Worm (Caenorhabditis elegans) whole organism, young adult: ENCODE data around the gene lec-7.

Experiments used
- B0261.1 ChIP-seq: sonication (generic microtip); optimal IDR thresholded peaks from 2 replicates; lab custom pipeline; 2016; ENCODE audit warnings: mild to moderate bottlenecking, missing genetic modification characterization, moderate library complexity, missing compliant biosample characterization
- D2030.7 ChIP-seq: fragments of 200-800 bp; sonication (Bioruptor generic); IDR thresholded peaks from 2 replicates; pipeline ENCODE4 v1.3.6; 2022; ENCODE audit warnings: missing genetic modification reagents, missing genetic modification characterization, missing compliant biosample characterization
- F23B12.7 ChIP-seq: sonication (generic microtip); optimal IDR thresholded peaks from 2 replicates; lab custom pipeline; 2017; ENCODE audit warnings: missing genetic modification characterization, mild to moderate bottlenecking, missing compliant biosample characterization, antibody characterized with exemption, moderate library complexity; ENCODE audit not compliant: insufficient read depth
- F55B11.4 ChIP-seq: sonication (generic microtip); optimal IDR thresholded peaks from 2 replicates; lab custom pipeline; 2016; ENCODE audit warnings: missing compliant biosample characterization, missing genetic modification characterization, borderline replicate concordance; ENCODE audit not compliant: insufficient read depth
- K12H6.12 ChIP-seq: fragments of 200-800 bp; sonication (Bioruptor generic); optimal IDR thresholded peaks from 2 replicates; lab custom pipeline; 2018; ENCODE audit warnings: mild to moderate bottlenecking, missing genetic modification characterization, missing compliant biosample characterization
- T07F8.4 ChIP-seq: sonication (generic microtip); optimal IDR thresholded peaks from 2 replicates; lab custom pipeline; 2016; ENCODE audit warnings: mild to moderate bottlenecking, missing genetic modification characterization, moderate library complexity, missing compliant biosample characterization
- atf-7 ChIP-seq: sonication (generic microtip); optimal IDR thresholded peaks from 2 replicates; lab custom pipeline; 2017; ENCODE audit warnings: mild to moderate bottlenecking, missing genetic modification characterization, missing compliant biosample characterization
- attf-5 ChIP-seq: fragments of 200-800 bp; sonication (Bioruptor generic); optimal IDR thresholded peaks from 2 replicates; lab custom pipeline; 2018; ENCODE audit warnings: mild to moderate bottlenecking, missing genetic modification characterization, missing compliant biosample characterization
- bed-1 ChIP-seq: fragments of 200-800 bp; sonication (Bioruptor generic); IDR thresholded peaks from 2 replicates; pipeline ENCODE4 v1.3.6; 2022; ENCODE audit warnings: missing genetic modification reagents, missing genetic modification characterization, missing compliant biosample characterization
- cebp-1 ChIP-seq, 2 experiments: fragments of 200-800 bp in 1 of 2; sonication (Bioruptor generic) in 1 of 2; sonication (generic microtip) in 1 of 2; IDR thresholded peaks in 1 of 2; optimal IDR thresholded peaks in 1 of 2; 2 replicates each; pipeline versions ENCODE4 v1.3.6 to Lab custom; 2017 to 2022; ENCODE audit warnings: missing compliant biosample characterization in 2 of 2, missing genetic modification characterization in 2 of 2, mild to moderate bottlenecking in 1 of 2, missing genetic modification reagents in 1 of 2, moderate library complexity in 1 of 2
- cebp-2 ChIP-seq: fragments of 200-800 bp; sonication (Bioruptor generic); IDR thresholded peaks from 2 replicates; pipeline ENCODE4 v1.3.6; 2022; ENCODE audit warnings: missing genetic modification characterization, missing compliant biosample characterization
- ceh-100 ChIP-seq: fragments of 200-800 bp; sonication (Bioruptor generic); IDR thresholded peaks from 2 replicates; pipeline ENCODE4 v1.3.6; 2022; ENCODE audit warnings: missing genetic modification reagents, missing genetic modification characterization, missing compliant biosample characterization
- ceh-27 ChIP-seq: fragments of 200-800 bp; sonication (Bioruptor generic); optimal IDR thresholded peaks from 2 replicates; lab custom pipeline; 2018; ENCODE audit warnings: mild to moderate bottlenecking, missing genetic modification characterization, moderate library complexity, missing compliant biosample characterization
- ceh-40 ChIP-seq: fragments of 200-800 bp; sonication (Bioruptor generic); IDR thresholded peaks from 2 replicates; pipeline ENCODE4 v1.3.6; 2022; ENCODE audit warnings: missing genetic modification characterization, missing compliant biosample characterization
- die-1 ChIP-seq: sonication (generic microtip); optimal IDR thresholded peaks from 2 replicates; lab custom pipeline; 2016; ENCODE audit warnings: missing genotype, mild to moderate bottlenecking, missing genetic modification characterization, missing compliant biosample characterization
- dox-1 ChIP-seq: fragments of 200-800 bp; sonication (Bioruptor generic); IDR thresholded peaks from 2 replicates; pipeline ENCODE4 v1.3.6; 2022; ENCODE audit warnings: missing genetic modification reagents, missing genetic modification characterization, missing compliant biosample characterization
- egl-44 ChIP-seq: fragments of 200-800 bp; sonication (Bioruptor generic); IDR thresholded peaks from 2 replicates; pipeline ENCODE4 v1.3.6; 2022; ENCODE audit warnings: missing genetic modification reagents, missing genetic modification characterization, missing compliant biosample characterization
- hlh-12 ChIP-seq: sonication (generic microtip); optimal IDR thresholded peaks from 2 replicates; lab custom pipeline; 2016; ENCODE audit warnings: missing genetic modification characterization, missing compliant biosample characterization
- hmg-1.2 ChIP-seq: fragments of 200-800 bp; sonication (Bioruptor generic); IDR thresholded peaks from 2 replicates; pipeline ENCODE4 v1.3.6; 2022; ENCODE audit warnings: missing genetic modification reagents, missing genetic modification characterization, missing compliant biosample characterization
- let-607 ChIP-seq, 2 experiments: fragments of 200-800 bp in 1 of 2; sonication (Bioruptor generic) in 1 of 2; sonication (generic microtip) in 1 of 2; optimal IDR thresholded peaks; 2 replicates each; lab custom pipeline; 2016 to 2018; ENCODE audit warnings: mild to moderate bottlenecking in 2 of 2, missing compliant biosample characterization in 2 of 2, missing genetic modification characterization in 2 of 2, moderate library complexity in 2 of 2, missing genotype in 1 of 2
- lin-35 ChIP-seq, 3 experiments: fragments of 150-350 bp in 2 of 3; sonication (generic microtip) in 1 of 3; optimal IDR thresholded peaks; 2 replicates each; lab custom pipeline; 2014 to 2018; ENCODE audit warnings: missing biosample characterization in 3 of 3, missing genetic modification characterization in 3 of 3, missing genetic modification reagents in 3 of 3
- lin-40 ChIP-seq: sonication (generic microtip); optimal IDR thresholded peaks from 2 replicates; lab custom pipeline; 2016; ENCODE audit warnings: missing genetic modification characterization, mild to moderate bottlenecking, missing compliant biosample characterization, missing genotype, missing genetic modification reagents
- lir-1 ChIP-seq: fragments of 200-800 bp; sonication (Bioruptor generic); conservative IDR thresholded peaks from 2 replicates; pipeline ENCODE4 v1.3.6; 2022; ENCODE audit warnings: missing genetic modification reagents, missing genetic modification characterization, missing compliant biosample characterization
- lsy-27 ChIP-seq: sonication (generic microtip); optimal IDR thresholded peaks from 2 replicates; lab custom pipeline; 2017; ENCODE audit warnings: missing genetic modification characterization, mild to moderate bottlenecking, missing compliant biosample characterization, antibody characterized with exemption, missing genotype, borderline replicate concordance; ENCODE audit not compliant: insufficient read depth
- madf-6 ChIP-seq: fragments of 200-800 bp; sonication (Bioruptor generic); IDR thresholded peaks from 2 replicates; pipeline ENCODE4 v1.3.6; 2022; ENCODE audit warnings: missing genetic modification reagents, missing genetic modification characterization, missing compliant biosample characterization
- mel-28 ChIP-seq: sonication (generic microtip); optimal IDR thresholded peaks from 2 replicates; lab custom pipeline; 2016; ENCODE audit warnings: borderline replicate concordance, mild to moderate bottlenecking, missing genetic modification characterization, missing compliant biosample characterization
- mes-4 ChIP-seq: sonication (generic microtip); optimal IDR thresholded peaks from 2 replicates; lab custom pipeline; 2016; ENCODE audit warnings: missing genotype, missing genetic modification characterization, missing compliant biosample characterization
- nfya-1 ChIP-seq: sonication (generic microtip); optimal IDR thresholded peaks from 2 replicates; lab custom pipeline; 2017; ENCODE audit warnings: antibody characterized with exemption, missing compliant biosample characterization, missing genetic modification characterization, borderline replicate concordance; ENCODE audit not compliant: insufficient read depth
- nhr-179 ChIP-seq: sonication (generic microtip); optimal IDR thresholded peaks from 2 replicates; lab custom pipeline; 2016; ENCODE audit warnings: mild to moderate bottlenecking, missing genetic modification characterization, missing compliant biosample characterization
- nhr-80 ChIP-seq: sonication (generic microtip); optimal IDR thresholded peaks from 2 replicates; lab custom pipeline; 2016; ENCODE audit warnings: missing genetic modification characterization, missing compliant biosample characterization
- nhr-90 ChIP-seq: sonication (generic microtip); optimal IDR thresholded peaks from 2 replicates; lab custom pipeline; 2016; ENCODE audit warnings: missing genotype, mild to moderate bottlenecking, missing genetic modification characterization, missing compliant biosample characterization
- rcor-1 ChIP-seq: fragments of 200-800 bp; sonication (Bioruptor generic); IDR thresholded peaks from 2 replicates; pipeline ENCODE4 v1.3.6; 2022; ENCODE audit warnings: missing genetic modification reagents, missing genetic modification characterization, missing compliant biosample characterization
- repo-1 ChIP-seq: sonication (generic microtip); optimal IDR thresholded peaks from 2 replicates; lab custom pipeline; 2017; ENCODE audit warnings: mild to moderate bottlenecking, missing genetic modification characterization, missing compliant biosample characterization
- snpc-1.1 ChIP-seq: sonication (generic microtip); optimal IDR thresholded peaks from 2 replicates; lab custom pipeline; 2017; ENCODE audit warnings: missing genetic modification characterization, mild to moderate bottlenecking, missing compliant biosample characterization, antibody characterized with exemption, moderate library complexity, missing genotype, missing genetic modification reagents; ENCODE audit not compliant: insufficient read depth
- snpc-4 ChIP-seq, 5 experiments: fragments of 150-350 bp in 1 of 5; sonication (generic microtip) in 4 of 5; optimal IDR thresholded peaks; 2 replicates each; lab custom pipeline; 2014 to 2018; ENCODE audit warnings: missing genetic modification characterization in 5 of 5, missing biosample characterization in 3 of 5, antibody characterized with exemption in 2 of 5, mild to moderate bottlenecking in 2 of 5, missing compliant biosample characterization in 2 of 5, missing genotype in 2 of 5, moderate library complexity in 2 of 5, missing genetic modification reagents in 1 of 5
- somi-1 ChIP-seq: fragments of 200-800 bp; sonication (Bioruptor generic); optimal IDR thresholded peaks from 2 replicates; lab custom pipeline; 2018; ENCODE audit warnings: mild to moderate bottlenecking, missing genetic modification characterization, missing compliant biosample characterization
- sptf-2 ChIP-seq: fragments of 200-800 bp; sonication (Bioruptor generic); optimal IDR thresholded peaks from 2 replicates; lab custom pipeline; 2018; ENCODE audit warnings: mild to moderate bottlenecking, missing genetic modification characterization, missing compliant biosample characterization
- tlf-1 ChIP-seq: fragments of 200-800 bp; sonication (Bioruptor generic); optimal IDR thresholded peaks from 2 replicates; lab custom pipeline; 2018; ENCODE audit warnings: mild to moderate bottlenecking, missing genetic modification characterization, missing compliant biosample characterization
- zfh-2 ChIP-seq: fragments of 200-800 bp; sonication (Bioruptor generic); conservative IDR thresholded peaks from 2 replicates; pipeline ENCODE4 v1.3.6; 2022; ENCODE audit warnings: missing genetic modification reagents, missing genetic modification characterization, missing compliant biosample characterization
- ztf-22 ChIP-seq: fragments of 200-800 bp; sonication (Bioruptor generic); optimal IDR thresholded peaks from 2 replicates; lab custom pipeline; 2018; ENCODE audit warnings: mild to moderate bottlenecking, missing genetic modification characterization, moderate library complexity, missing compliant biosample characterization
- ztf-28 ChIP-seq: fragments of 200-800 bp; sonication (Bioruptor generic); IDR thresholded peaks from 2 replicates; pipeline ENCODE4 v1.3.6; 2022; ENCODE audit warnings: missing genetic modification reagents, missing genetic modification characterization, missing compliant biosample characterization
- ztf-6 ChIP-seq: fragments of 200-800 bp; sonication (Bioruptor generic); IDR thresholded peaks from 2 replicates; pipeline ENCODE4 v1.3.6; 2022; ENCODE audit warnings: missing genetic modification reagents, missing genetic modification characterization, missing compliant biosample characterization

Gene lec-7

ce11 chrX:9831215-9831614 lies 20.6 kb upstream of the lec-7 start, which contains the start of gene rrc-1:
Gene rrc-1, minus strand, starts transcription at chrX:9831288.
- TF ChIP-seq mel-28 (tag; lab: Kevin White, UChicago) (no peak), somi-1 (no peak), B0261.1 (tag; lab: Kevin White, UChicago) (no peak), K12H6.12 (tag; lab: Kevin White, UChicago) (no peak), D2030.7 (no peak), lin-35 (GFP tag; optimal IDR thresholded peaks at IDR 0.05; lab: Kevin White, UChicago) (no peak), hlh-12 (tag; lab: Kevin White, UChicago) (no peak), nfya-1 (tag; lab: Kevin White, UChicago) (no peak)
- TF ChIP-seq, all 124 proteins: peak for 0

DNA sequence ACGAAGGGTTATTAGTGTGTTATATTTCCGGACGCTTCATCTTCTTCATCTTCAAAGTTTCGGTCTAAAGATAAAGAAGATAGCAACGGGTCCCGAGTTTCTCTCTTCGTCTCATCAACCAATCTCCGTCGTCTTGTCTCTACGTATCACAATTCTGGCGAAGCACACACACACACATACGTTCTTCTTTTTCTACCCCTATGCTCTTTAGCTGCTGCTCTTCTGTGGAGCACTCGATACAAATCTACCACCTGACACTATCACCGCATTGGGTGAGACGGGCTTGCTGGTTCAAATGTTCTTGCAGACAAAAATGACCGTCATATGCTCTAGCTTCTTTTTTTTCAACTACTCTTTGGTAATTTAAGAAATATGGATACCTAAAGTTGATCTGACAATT lies 19.5 kb upstream of the lec-7 start:
- TF ChIP-seq let-607 (tag; optimal IDR thresholded peaks at IDR 0.05; lab: Kevin White, UChicago) (no peak), lin-40 (no peak), zfh-2 (no peak), mes-4 (tag; lab: Kevin White, UChicago) (no peak), lsy-27 (tag; lab: Kevin White, UChicago) (no peak), F55B11.4 (tag; lab: Kevin White, UChicago) (no peak), somi-1 (no peak), lir-1 (GFP tag; lab: Robert Waterston, UW) (no peak), ceh-100 (GFP tag; lab: Robert Waterston, UW) (no peak), snpc-4 (GFP tag; optimal IDR thresholded peaks at IDR 0.05; lab: Kevin White, UChicago) (no peak), snpc-4 (tag; optimal IDR thresholded peaks at IDR 0.05; lab: Kevin White, UChicago) (no peak), atf-7 (tag; lab: Kevin White, UChicago) (no peak), madf-6 (GFP tag; lab: Robert Waterston, UW) (no peak), egl-44 (GFP tag; lab: Robert Waterston, UW) (no peak), bed-1 (no peak), ceh-40 (GFP tag; lab: Robert Waterston, UW) (no peak), ztf-6 (GFP tag; lab: Robert Waterston, UW) (no peak), hmg-1.2 (GFP tag; lab: Robert Waterston, UW) (no peak), B0261.1 (tag; lab: Kevin White, UChicago) (no peak)
- TF ChIP-seq, all 124 proteins: peak for 0

ce11 chrX:9837989-9838541 lies 13.8 kb upstream of the lec-7 start, which contains the start of gene ipla-2:
Gene ipla-2, minus strand, starts transcription at chrX:9838039.
- TF ChIP-seq T07F8.4 (tag; lab: Kevin White, UChicago) (no peak), mes-4 (tag; lab: Kevin White, UChicago) (no peak), nhr-80 (tag; lab: Kevin White, UChicago) (peak; percentile 72), ceh-27 (peak; percentile 37), attf-5 (GFP tag; lab: Kevin White, UChicago) (peak; percentile 69), rcor-1 (GFP tag; lab: Robert Waterston, UW) (no peak), F23B12.7 (peak; percentile 17), dox-1 (GFP tag; lab: Robert Waterston, UW) (0 out of 2 replicates have a peak, but pooled peaks have one; percentile 14), ztf-22 (GFP tag; lab: Kevin White, UChicago) (no peak), hmg-1.2 (GFP tag; lab: Robert Waterston, UW) (peak; percentile 36; the same call in 1 of the 2 replicates), ztf-28 (GFP tag; lab: Robert Waterston, UW) (no peak), snpc-1.1 (no peak), repo-1 (tag; lab: Kevin White, UChicago) (no peak), nhr-179 (no peak), snpc-4 (GFP tag; optimal IDR thresholded peaks at IDR 0.05; lab: Kevin White, UChicago) (no peak), snpc-4 (tag; optimal IDR thresholded peaks at IDR 0.05; lab: Kevin White, UChicago) (peak in 1 of 4 experiments; percentile 21), sptf-2 (no peak), cebp-2 (GFP tag; lab: Robert Waterston, UW) (no peak), cebp-1 (GFP tag; IDR thresholded peaks at IDR 0.05; lab: Robert Waterston, UW) (peak; percentile 74), cebp-1 (tag; optimal IDR thresholded peaks at IDR 0.05; lab: Kevin White, UChicago) (peak; percentile 90), ceh-100 (GFP tag; lab: Robert Waterston, UW) (no peak), tlf-1 (GFP tag; lab: Kevin White, UChicago) (no peak), nhr-90 (tag; lab: Kevin White, UChicago) (no peak), D2030.7 (no peak), die-1 (tag; lab: Kevin White, UChicago) (no peak)
